Worm (Caenorhabditis elegans) whole organism, L2 larva: Measurements from ENCODE around the gene ZK154.6.

Experiments
- C34F6.9 ChIP-seq: fragments of 150-350 bp; optimal IDR thresholded peaks from 2 replicates; lab custom pipeline; 2014; ENCODE audit warnings: missing biosample characterization, missing genetic modification characterization
- ceh-82 ChIP-seq: fragments of 150-350 bp; optimal IDR thresholded peaks from 2 replicates; lab custom pipeline; 2014; ENCODE audit warnings: missing biosample characterization, missing genetic modification characterization
- lin-13 ChIP-seq: fragments of 150-350 bp; optimal IDR thresholded peaks from 2 replicates; lab custom pipeline; 2014; ENCODE audit warnings: missing biosample characterization, missing genetic modification reagents, missing genetic modification characterization
- lsy-2 ChIP-seq, 2 experiments: fragments of 150-350 bp in 1 of 2; sonication (generic microtip) in 1 of 2; optimal IDR thresholded peaks; 2 replicates each; lab custom pipeline; 2014 to 2017; ENCODE audit warnings: missing biosample characterization in 2 of 2, missing genetic modification characterization in 2 of 2
- nhr-237 ChIP-seq: fragments of 150-350 bp; optimal IDR thresholded peaks from 2 replicates; lab custom pipeline; 2014; ENCODE audit warnings: missing biosample characterization, missing genetic modification characterization
- peb-1 ChIP-seq: fragments of 150-350 bp; optimal IDR thresholded peaks from 2 replicates; lab custom pipeline; 2014; ENCODE audit warnings: missing biosample characterization, missing genetic modification characterization
- ztf-4 ChIP-seq: fragments of 150-350 bp; optimal IDR thresholded peaks from 2 replicates; lab custom pipeline; 2014; ENCODE audit warnings: missing biosample characterization, missing genetic modification characterization

ce11 chrX:7778786-7779185 is 14.6 kb downstream of the ZK154.6 start:
- no peak for TF ChIP-seq lsy-2 (tag; optimal IDR thresholded peaks at IDR 0.05; lab: Kevin White, UChicago)
- TF ChIP-seq ztf-4 (tag; lab: Kevin White, UChicago): no peak
- no peak for TF ChIP-seq ceh-82 (tag; lab: Kevin White, UChicago)
- no peak for TF ChIP-seq peb-1 (tag; lab: Kevin White, UChicago)
- TF ChIP-seq C34F6.9 (tag; lab: Kevin White, UChicago): no peak
- no peak for TF ChIP-seq nhr-237 (tag; lab: Kevin White, UChicago)
- TF ChIP-seq lin-13 (GFP tag; lab: Kevin White, UChicago): no peak
